Worm (Caenorhabditis elegans): ENCODE measurements around the gene rml-3.
A peak's percentile ranks its signal among the peaks of the same experiment; 100 is the strongest.

rml-3 gene

ce11 chrX:6278296-6278695 lies 39.4 kb upstream of the rml-3 start:
- peak; percentile 52 for TF ChIP-seq nhr-25 (tag; optimal IDR thresholded peaks at IDR 0.05)
- TF ChIP-seq ceh-82 (tag; optimal IDR thresholded peaks at IDR 0.05): no peak
- no peak for TF ChIP-seq lin-13 (GFP tag; optimal IDR thresholded peaks at IDR 0.05)

- TF ChIP-seq sma-9 (GFP tag; optimal IDR thresholded peaks at IDR 0.05) (peak; percentile 62), sma-9 (tag; optimal IDR thresholded peaks at IDR 0.05) (no peak), unc-55 (GFP tag; optimal IDR thresholded peaks at IDR 0.05) (no peak), ceh-16 (tag; optimal IDR thresholded peaks at IDR 0.05) (peak; percentile 83), lin-39 (tag; optimal IDR thresholded peaks at IDR 0.05) (no peak), sma-3 (GFP tag; optimal IDR thresholded peaks at IDR 0.05) (peak; percentile 1), lin-13 (GFP tag; optimal IDR thresholded peaks at IDR 0.05) (no peak), ZK546.5 (tag; optimal IDR thresholded peaks at IDR 0.05) (no peak), nhr-10 (tag; optimal IDR thresholded peaks at IDR 0.05) (no peak), elt-3 (tag; optimal IDR thresholded peaks at IDR 0.05) (no peak), aly-2 (tag; optimal IDR thresholded peaks at IDR 0.05) (no peak), crh-2 (tag; optimal IDR thresholded peaks at IDR 0.05) (peak; percentile 31), R02D3.7 (tag; optimal IDR thresholded peaks at IDR 0.05) (no peak), Y55F3AM.14 (GFP tag; optimal IDR thresholded peaks at IDR 0.05) (no peak), F13H6.1 (tag; optimal IDR thresholded peaks at IDR 0.05) (no peak), nhr-12 (tag; optimal IDR thresholded peaks at IDR 0.05) (no peak), egl-27 (tag; optimal IDR thresholded peaks at IDR 0.05) (no peak), nhr-25 (tag; optimal IDR thresholded peaks at IDR 0.05) (peak; percentile 70), fos-1 (tag; optimal IDR thresholded peaks at IDR 0.05) (no peak), gmeb-1 (tag; optimal IDR thresholded peaks at IDR 0.05) (no peak), mbf-1 (tag; optimal IDR thresholded peaks at IDR 0.05) (no peak), C34F6.9 (tag; optimal IDR thresholded peaks at IDR 0.05) (no peak), alr-1 (tag; optimal IDR thresholded peaks at IDR 0.05) (no peak), sem-4 (tag; optimal IDR thresholded peaks at IDR 0.05) (no peak), lin-11 (tag; optimal IDR thresholded peaks at IDR 0.05) (no peak), nhr-237 (tag; optimal IDR thresholded peaks at IDR 0.05) (no peak), nhr-77 (tag; optimal IDR thresholded peaks at IDR 0.05) (no peak), ztf-4 (tag; optimal IDR thresholded peaks at IDR 0.05) (no peak), ztf-11 (tag; optimal IDR thresholded peaks at IDR 0.05) (no peak), snpc-4 (tag; optimal IDR thresholded peaks at IDR 0.05) (no peak), unc-62 (GFP tag; optimal IDR thresholded peaks at IDR 0.05) (no peak), zag-1 (tag; optimal IDR thresholded peaks at IDR 0.05) (no peak), elt-1 (tag; optimal IDR thresholded peaks at IDR 0.05) (peak; percentile 24), ceh-82 (tag; optimal IDR thresholded peaks at IDR 0.05) (no peak), blmp-1 (tag; optimal IDR thresholded peaks at IDR 0.05; ENCODE audit: insufficient read depth) (no peak), nhr-21 (tag; optimal IDR thresholded peaks at IDR 0.05) (no peak)
These were observed 38.4 kb upstream of the rml-3 start for ce11 chrX:6277252-6277651.

DNA sequence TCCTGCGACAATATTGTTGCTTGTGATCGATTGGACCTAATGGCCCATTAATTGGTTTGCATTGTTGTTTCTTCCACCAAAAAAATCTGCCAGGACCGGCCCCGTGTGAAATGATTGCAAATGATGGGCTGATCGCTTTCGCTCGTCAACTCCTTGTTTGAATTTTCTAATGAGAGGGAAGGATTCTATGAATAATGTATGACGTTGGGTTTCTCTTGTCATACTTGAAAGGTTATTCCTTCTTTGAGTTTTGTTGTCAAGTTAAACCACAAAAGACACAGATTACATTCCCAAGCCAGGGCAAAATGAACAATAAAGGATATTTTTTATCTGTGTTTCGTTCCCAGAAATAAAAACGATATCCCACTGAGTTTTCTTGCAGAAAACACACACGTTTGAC lies 37.8 kb upstream of the rml-3 start:
- TF ChIP-seq nhr-237 (tag; optimal IDR thresholded peaks at IDR 0.05) (no peak), lin-39 (tag; optimal IDR thresholded peaks at IDR 0.05) (no peak), F13H6.1 (tag; optimal IDR thresholded peaks at IDR 0.05) (no peak), nhr-25 (tag; optimal IDR thresholded peaks at IDR 0.05) (no peak), lsy-2 (tag; optimal IDR thresholded peaks at IDR 0.05) (no peak), snpc-4 (tag; optimal IDR thresholded peaks at IDR 0.05) (no peak), zag-1 (tag; optimal IDR thresholded peaks at IDR 0.05) (no peak), Y55F3AM.14 (GFP tag; optimal IDR thresholded peaks at IDR 0.05) (no peak), dmd-4 (tag; optimal IDR thresholded peaks at IDR 0.05) (no peak), C34F6.9 (tag; optimal IDR thresholded peaks at IDR 0.05) (no peak), elt-1 (tag; optimal IDR thresholded peaks at IDR 0.05) (no peak), nhr-23 (tag; optimal IDR thresholded peaks at IDR 0.05) (no peak), unc-39 (tag; optimal IDR thresholded peaks at IDR 0.05) (no peak), nhr-11 (tag; optimal IDR thresholded peaks at IDR 0.05) (no peak), nhr-129 (tag; optimal IDR thresholded peaks at IDR 0.05) (no peak), crh-2 (tag; optimal IDR thresholded peaks at IDR 0.05) (no peak), gmeb-1 (tag; optimal IDR thresholded peaks at IDR 0.05) (no peak), elt-3 (tag; optimal IDR thresholded peaks at IDR 0.05) (no peak)
